Worm (Caenorhabditis elegans) whole organism, L4/young adult: ENCODE measurements around the gene F57A8.7.

Experiments
- dao-5 ChIP-seq: sonication (generic microtip); optimal IDR thresholded peaks from 2 replicates; lab custom pipeline; 2016; ENCODE audit warnings: missing genotype, missing genetic modification characterization, moderate library complexity, missing compliant biosample characterization
- him-1 ChIP-seq: sonication (generic microtip); optimal IDR thresholded peaks from 2 replicates; lab custom pipeline; 2016; ENCODE audit warnings: missing genotype, missing genetic modification reagents, missing genetic modification characterization, missing compliant biosample characterization

DNA sequence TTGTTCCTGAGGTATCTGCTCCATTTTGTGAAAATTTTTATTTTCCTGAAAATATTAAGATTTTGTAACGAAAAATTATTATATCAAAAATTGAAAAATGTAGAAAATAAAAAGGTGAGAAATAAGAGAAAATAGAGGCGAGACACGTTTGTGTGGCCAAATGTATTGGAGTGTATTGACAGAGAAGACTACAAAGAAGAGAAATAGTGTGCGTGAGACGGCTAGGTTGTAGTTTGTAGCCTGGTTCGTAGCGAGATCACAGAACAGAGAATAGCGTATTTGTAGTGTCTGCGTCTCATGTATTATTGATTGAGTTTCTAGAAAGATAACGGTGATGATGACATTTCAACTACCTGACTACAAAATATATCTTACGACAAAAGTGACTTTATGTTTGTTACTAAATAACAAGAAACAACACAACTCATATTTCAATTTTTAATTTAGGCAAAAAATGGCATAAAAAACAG is 8.5 kb downstream of the F57A8.7 start, which contains the start of gene nhr-12:
- TF ChIP-seq him-1 (no peak), dao-5 (no peak)
